Fruit fly (Drosophila melanogaster): ENCODE measurements around the gene CG31909.

The CG31909 gene

dm6 chr2L:7265970-7266369, 8.7 kb downstream of the CG31909 start (continued):
- TF ChIP-seq CG12942 (GFP tag; optimal IDR thresholded peaks at IDR 0.05) (peak; percentile 17), NC2α (GFP tag; optimal IDR thresholded peaks at IDR 0.05) (no peak), gt (GFP tag; IDR thresholded peaks at IDR 0.05) (no peak), Tbp (GFP tag; optimal IDR thresholded peaks at IDR 0.05) (no peak), ab (GFP tag; optimal IDR thresholded peaks at IDR 0.05) (no peak), Deaf1 (tag; optimal IDR thresholded peaks at IDR 0.05) (no peak), CG8290 (GFP tag; optimal IDR thresholded peaks at IDR 0.05) (no peak), CG8290 (tag; optimal IDR thresholded peaks at IDR 0.05) (no peak), inv (GFP tag; IDR thresholded peaks at IDR 0.05; ENCODE audit: partially characterized antibody) (no peak), CG11504 (tag; optimal IDR thresholded peaks at IDR 0.05) (peak; percentile 56), Side (GFP tag; optimal IDR thresholded peaks at IDR 0.05) (no peak), NfI (GFP tag; optimal IDR thresholded peaks at IDR 0.05) (no peak), Taf1 (GFP tag; IDR thresholded peaks at IDR 0.05) (no peak), CrebB (tag; optimal IDR thresholded peaks at IDR 0.05) (no peak), CG6683 (GFP tag; optimal IDR thresholded peaks at IDR 0.05) (no peak), CG12155 (GFP tag; optimal IDR thresholded peaks at IDR 0.05) (no peak), CG9876 (GFP tag; optimal IDR thresholded peaks at IDR 0.05) (no peak), CG1233 (GFP tag; optimal IDR thresholded peaks at IDR 0.05) (peak; percentile 6), trem (tag; optimal IDR thresholded peaks at IDR 0.05) (no peak), CG3163 (GFP tag; optimal IDR thresholded peaks at IDR 0.05) (no peak), CG4424 (GFP tag; optimal IDR thresholded peaks at IDR 0.05) (peak; percentile 14), Awh (GFP tag; IDR thresholded peaks at IDR 0.05) (no peak), sens (GFP tag) (peak; percentile 91), CG42726 (GFP tag; IDR thresholded peaks at IDR 0.05; ENCODE audit: partially characterized antibody) (no peak), Abd-B (GFP tag; optimal IDR thresholded peaks at IDR 0.05) (no peak), Neu2 (GFP tag; optimal IDR thresholded peaks at IDR 0.05; ENCODE audit: borderline replicate concordance) (no peak), prd (optimal IDR thresholded peaks at IDR 0.05) (no peak), prd (GFP tag; IDR thresholded peaks at IDR 0.05) (peak; percentile 62; the same call in 2 of the 3 replicates), dimm (GFP tag; IDR thresholded peaks at IDR 0.05) (no peak), CG4282 (GFP tag; optimal IDR thresholded peaks at IDR 0.05) (no peak), oc (tag; optimal IDR thresholded peaks at IDR 0.05) (no peak), corto (GFP tag; optimal IDR thresholded peaks at IDR 0.05) (no peak), Oaz (GFP tag; IDR thresholded peaks at IDR 0.05) (no peak), CG14710 (tag; optimal IDR thresholded peaks at IDR 0.05) (peak; percentile 31), Xrp1 (GFP tag; IDR thresholded peaks at IDR 0.05) (peak; percentile 77), Rx (GFP tag; IDR thresholded peaks at IDR 0.05) (0 out of 2 replicates have a peak, but pooled peaks have one; percentile 3), chinmo (GFP tag; IDR thresholded peaks at IDR 0.05; ENCODE audit: partially characterized antibody) (no peak), klu (GFP tag; IDR thresholded peaks at IDR 0.05) (no peak), Sox102F (GFP tag; optimal IDR thresholded peaks at IDR 0.05) (peak; percentile 52), HmgZ (tag; optimal IDR thresholded peaks at IDR 0.05) (no peak), CG9727 (GFP tag; optimal IDR thresholded peaks at IDR 0.05) (no peak), hth (optimal IDR thresholded peaks at IDR 0.05) (no peak), emc (GFP tag; optimal IDR thresholded peaks at IDR 0.05) (no peak), CG10274 (GFP tag; optimal IDR thresholded peaks at IDR 0.05) (no peak), CG17186 (GFP tag; optimal IDR thresholded peaks at IDR 0.05) (no peak), Hey (tag; optimal IDR thresholded peaks at IDR 0.05) (no peak), fd64A (GFP tag; optimal IDR thresholded peaks at IDR 0.05) (no peak), fd102C (GFP tag; optimal IDR thresholded peaks at IDR 0.05) (no peak), H15 (GFP tag; IDR thresholded peaks at IDR 0.05) (0 out of 3 replicates have a peak, but pooled peaks have one; percentile 32), Xbp1 (GFP tag; optimal IDR thresholded peaks at IDR 0.05) (peak; percentile 47), CG15514 (GFP tag; optimal IDR thresholded peaks at IDR 0.05) (no peak), CG8359 (GFP tag; optimal IDR thresholded peaks at IDR 0.05; ENCODE audit: borderline replicate concordance) (no peak)
